Fruit fly (Drosophila melanogaster) whole organism, embryonic: ENCODE results near the gene MED15.

Experiments
- CG10565 ChIP-seq: fragments of 200-800 bp; sonication (Bioruptor generic); optimal IDR thresholded peaks from 3 replicates; lab custom pipeline; 2016; ENCODE audit warnings: missing biosample characterization, mild to moderate bottlenecking, missing genetic modification characterization
- CG11456 ChIP-seq: fragments of 200-800 bp; sonication (Bioruptor generic); IDR thresholded peaks from 3 replicates; pipeline ENCODE4 v1.3.6; 2022; ENCODE audit warnings: missing biosample characterization, missing genetic modification characterization
- CG1529 ChIP-seq: fragments of 200-800 bp; sonication (Bioruptor generic); optimal IDR thresholded peaks from 3 replicates; lab custom pipeline; 2018; ENCODE audit warnings: missing biosample characterization, missing genetic modification characterization
- CG9437 ChIP-seq: fragments of 200-800 bp; sonication (Bioruptor generic); optimal IDR thresholded peaks from 2 replicates; lab custom pipeline; 2018; ENCODE audit warnings: missing biosample characterization, mild to moderate bottlenecking, missing genetic modification characterization
- GATAe ChIP-seq: fragments of 200-800 bp; sonication (Bioruptor generic); conservative IDR thresholded peaks from 2 replicates; pipeline ENCODE4 v1.3.6; 2022; ENCODE audit warnings: missing biosample characterization, missing genetic modification characterization
- Lhr ChIP-seq: fragments of 200-800 bp; sonication (Bioruptor generic); optimal IDR thresholded peaks from 3 replicates; lab custom pipeline; 2017; ENCODE audit warnings: mild to moderate bottlenecking, missing biosample characterization, missing genetic modification reagents, missing genetic modification characterization
- Meics ChIP-seq: fragments of 200-800 bp; sonication (Bioruptor generic); optimal IDR thresholded peaks from 2 replicates; lab custom pipeline; 2017; ENCODE audit warnings: missing biosample characterization, mild to moderate bottlenecking, missing genetic modification characterization
- NFAT ChIP-seq: fragments of 200-800 bp; sonication (Bioruptor generic); IDR thresholded peaks from 2 replicates; pipeline ENCODE4 v1.3.6; 2022; ENCODE audit warnings: missing biosample characterization, missing genetic modification characterization
- danr ChIP-seq: fragments of 200-800 bp; sonication (Bioruptor generic); IDR thresholded peaks from 2 replicates; pipeline ENCODE4 v1.3.6; 2022; ENCODE audit warnings: missing biosample characterization, missing genetic modification characterization
- h ChIP-seq: fragments of >200 bp; optimal IDR thresholded peaks from 2 replicates; lab custom pipeline; 2017
- onecut ChIP-seq: fragments of 200-800 bp; sonication (Bioruptor generic); IDR thresholded peaks from 2 replicates; pipeline ENCODE4 v1.3.6; 2022; ENCODE audit warnings: missing biosample characterization, missing genetic modification characterization
- shn ChIP-seq: fragments of 200-800 bp; sonication (Bioruptor generic); optimal IDR thresholded peaks from 3 replicates; lab custom pipeline; 2016; ENCODE audit warnings: missing biosample characterization, missing genetic modification characterization

dm6 chr2L:427338-428234 lies 45.2 kb upstream of the MED15 start:
- TF ChIP-seq CG10565 (GFP tag; lab: Kevin White, UChicago) (no peak), CG11456 (GFP tag; lab: Robert Waterston, UW) (no peak), h (no peak), onecut (GFP tag; lab: Robert Waterston, UW) (no peak), Meics (GFP tag; lab: Kevin White, UChicago) (no peak), Lhr (GFP tag; lab: Kevin White, UChicago) (no peak), CG1529 (GFP tag; lab: Kevin White, UChicago) (no peak), NFAT (GFP tag; lab: Robert Waterston, UW) (no peak), danr (GFP tag; lab: Robert Waterston, UW) (no peak), shn (GFP tag; lab: Kevin White, UChicago) (peak; percentile 30), GATAe (GFP tag; lab: Robert Waterston, UW) (no peak), CG9437 (GFP tag; lab: Kevin White, UChicago) (no peak)
